Worm (Caenorhabditis elegans) whole organism, early embryonic: ENCODE measurements around the gene sdc-1.

Source experiments
- B0310.2 ChIP-seq: sonication (generic microtip); optimal IDR thresholded peaks from 2 replicates; lab custom pipeline; 2016; ENCODE audit warnings: mild to moderate bottlenecking, missing genetic modification characterization, missing compliant biosample characterization
- F13C5.2 ChIP-seq: sonication (generic microtip); optimal IDR thresholded peaks from 2 replicates; lab custom pipeline; 2017; ENCODE audit warnings: mild to moderate bottlenecking, missing genetic modification characterization, inconsistent platforms, missing compliant biosample characterization
- aly-1 ChIP-seq: sonication (generic microtip); optimal IDR thresholded peaks from 2 replicates; lab custom pipeline; 2016; ENCODE audit warnings: missing genetic modification characterization, missing compliant biosample characterization
- ama-1 ChIP-seq: fragments of 150-350 bp; optimal IDR thresholded peaks from 2 replicates; lab custom pipeline; 2014
- ceh-13 ChIP-seq: fragments of 200-800 bp; sonication (Bioruptor generic); optimal IDR thresholded peaks from 2 replicates; lab custom pipeline; 2018; ENCODE audit warnings: mild to moderate bottlenecking, missing genetic modification characterization, missing compliant biosample characterization
- ceh-36 ChIP-seq: sonication (generic microtip); optimal IDR thresholded peaks from 2 replicates; lab custom pipeline; 2016; ENCODE audit warnings: missing genetic modification characterization, inconsistent platforms, missing compliant biosample characterization
- ets-7 ChIP-seq: sonication (generic microtip); optimal IDR thresholded peaks from 2 replicates; lab custom pipeline; 2016; ENCODE audit warnings: missing genotype, missing genetic modification characterization, missing compliant biosample characterization
- flt-1 ChIP-seq: fragments of 200-800 bp; sonication (Bioruptor generic); IDR thresholded peaks from 2 replicates; pipeline ENCODE4 v1.3.6; 2022; ENCODE audit warnings: missing genetic modification characterization, missing compliant biosample characterization
- hmbx-1 ChIP-seq: sonication (generic microtip); optimal IDR thresholded peaks from 2 replicates; lab custom pipeline; 2016; ENCODE audit warnings: mild to moderate bottlenecking, missing genetic modification characterization, missing compliant biosample characterization
- hmg-4 ChIP-seq: fragments of 200-800 bp; sonication (Bioruptor generic); optimal IDR thresholded peaks from 2 replicates; lab custom pipeline; 2018; ENCODE audit warnings: mild to moderate bottlenecking, missing genetic modification characterization, missing compliant biosample characterization
- hnd-1 ChIP-seq: sonication (generic microtip); optimal IDR thresholded peaks from 2 replicates; lab custom pipeline; 2016; ENCODE audit warnings: missing genetic modification characterization, missing compliant biosample characterization
- pes-1 ChIP-seq: fragments of 200-800 bp; sonication (Bioruptor generic); IDR thresholded peaks from 2 replicates; pipeline ENCODE4 v1.3.6; 2022; ENCODE audit warnings: missing genetic modification reagents, missing genetic modification characterization, missing compliant biosample characterization
- scrt-1 ChIP-seq: fragments of 200-800 bp; sonication (Bioruptor generic); IDR thresholded peaks from 2 replicates; pipeline ENCODE4 v1.3.6; 2022; ENCODE audit warnings: missing genetic modification characterization, missing compliant biosample characterization
- sea-1 ChIP-seq: fragments of 200-800 bp; sonication (Bioruptor generic); conservative IDR thresholded peaks from 2 replicates; pipeline ENCODE4 v1.3.6; 2022; ENCODE audit warnings: missing genetic modification characterization, missing compliant biosample characterization
- tbx-11 ChIP-seq: fragments of 200-800 bp; sonication (Bioruptor generic); IDR thresholded peaks from 2 replicates; pipeline ENCODE4 v1.3.6; 2022; ENCODE audit warnings: missing genetic modification characterization, missing compliant biosample characterization
- tbx-37 ChIP-seq: fragments of 200-800 bp; sonication (Bioruptor generic); conservative IDR thresholded peaks from 2 replicates; pipeline ENCODE4 v1.3.6; 2022; ENCODE audit warnings: missing genetic modification reagents, missing genetic modification characterization, missing compliant biosample characterization
- tra-4 ChIP-seq: sonication (generic microtip); optimal IDR thresholded peaks from 2 replicates; lab custom pipeline; 2017; ENCODE audit warnings: missing genetic modification characterization, missing compliant biosample characterization

The sdc-1 gene

ce11 chrX:16321864-16322263, 46.3 kb downstream of the sdc-1 start:
- TF ChIP-seq tbx-37 (no peak), tbx-11 (no peak), aly-1 (tag; lab: Kevin White, UChicago) (no peak), B0310.2 (tag; lab: Kevin White, UChicago) (no peak), F13C5.2 (tag; lab: Kevin White, UChicago) (no peak)

- TF ChIP-seq tbx-11 (no peak), aly-1 (tag; lab: Kevin White, UChicago) (no peak), hnd-1 (tag; lab: Kevin White, UChicago) (no peak), pes-1 (GFP tag; lab: Robert Waterston, UW) (no peak), flt-1 (GFP tag; lab: Robert Waterston, UW) (no peak), ets-7 (tag; lab: Kevin White, UChicago) (no peak)
Observed at ce11 chrX:16324222-16324621, 48.7 kb downstream of the sdc-1 start.

ce11 chrX:16327229-16327628, 51.7 kb downstream of the sdc-1 start:
- TF ChIP-seq hmg-4 (GFP tag; lab: Kevin White, UChicago): no peak
- TF ChIP-seq flt-1 (GFP tag; lab: Robert Waterston, UW): no peak

ce11 chrX:16328328-16328727, 52.8 kb downstream of the sdc-1 start, which contains the start of gene C11G6.2:
Gene C11G6.2, plus strand, starts transcription at chrX:16328628.
- TF ChIP-seq ceh-13 (no peak), ama-1 (no peak), pes-1 (GFP tag; lab: Robert Waterston, UW) (no peak), hnd-1 (tag; lab: Kevin White, UChicago) (no peak), hmg-4 (GFP tag; lab: Kevin White, UChicago) (no peak), sea-1 (no peak), F13C5.2 (tag; lab: Kevin White, UChicago) (no peak), aly-1 (tag; lab: Kevin White, UChicago) (no peak), ceh-36 (no peak), tbx-11 (no peak), hmbx-1 (tag; lab: Kevin White, UChicago) (no peak), tra-4 (tag; lab: Kevin White, UChicago) (no peak), flt-1 (GFP tag; lab: Robert Waterston, UW) (no peak), B0310.2 (tag; lab: Kevin White, UChicago) (no peak), tbx-37 (no peak), scrt-1 (GFP tag; lab: Robert Waterston, UW) (no peak), ets-7 (tag; lab: Kevin White, UChicago) (no peak)

- no peak for TF ChIP-seq hmbx-1 (tag; lab: Kevin White, UChicago)
Observed at ce11 chrX:16331425-16331824, 55.9 kb downstream of the sdc-1 start.

ce11 chrX:16331932-16332485, 56.4 kb downstream of the sdc-1 start, which contains the start of gene taf-3:
Gene taf-3, plus strand, starts transcription at chrX:16332435.
- TF ChIP-seq ceh-36: no peak
- no peak for TF ChIP-seq ama-1
- TF ChIP-seq hmg-4 (GFP tag; lab: Kevin White, UChicago): no peak
- no peak for TF ChIP-seq ceh-13
- TF ChIP-seq F13C5.2 (tag; lab: Kevin White, UChicago): peak; percentile 22
- TF ChIP-seq scrt-1 (GFP tag; lab: Robert Waterston, UW): no peak
- TF ChIP-seq hnd-1 (tag; lab: Kevin White, UChicago): no peak
